Worm (Caenorhabditis elegans) whole organism, L1 larva: ENCODE results near the gene coa-7.

Source experiments
- C16A3.4 ChIP-seq: fragments of 150-350 bp; optimal IDR thresholded peaks from 2 replicates; lab custom pipeline; 2014; ENCODE audit warnings: missing biosample characterization, missing genetic modification characterization
- C34B4.2 ChIP-seq: sonication (generic microtip); optimal IDR thresholded peaks from 2 replicates; lab custom pipeline; 2017; ENCODE audit warnings: mild to moderate bottlenecking, missing genetic modification characterization, missing compliant biosample characterization
- F16B12.6 ChIP-seq: fragments of 150-350 bp; optimal IDR thresholded peaks from 2 replicates; lab custom pipeline; 2014; ENCODE audit warnings: missing biosample characterization, missing genetic modification characterization
- Y116A8C.19 ChIP-seq: sonication (generic microtip); optimal IDR thresholded peaks from 2 replicates; lab custom pipeline; 2016; ENCODE audit warnings: missing compliant biosample characterization, missing genetic modification characterization, borderline replicate concordance
- aha-1 ChIP-seq: fragments of 150-350 bp; optimal IDR thresholded peaks from 2 replicates; lab custom pipeline; 2014; ENCODE audit warnings: missing biosample characterization, missing genetic modification characterization
- alr-1 ChIP-seq: fragments of 200-800 bp; sonication (Bioruptor generic); optimal IDR thresholded peaks from 2 replicates; lab custom pipeline; 2018; ENCODE audit warnings: borderline replicate concordance, mild to moderate bottlenecking, missing genetic modification characterization, missing compliant biosample characterization
- aly-2 ChIP-seq: fragments of 150-350 bp; optimal IDR thresholded peaks from 2 replicates; lab custom pipeline; 2014; ENCODE audit warnings: missing biosample characterization, missing genetic modification characterization
- ama-1 ChIP-seq: fragments of 150-350 bp; optimal IDR thresholded peaks from 2 replicates; lab custom pipeline; 2014
- ceh-63 ChIP-seq: fragments of 200-800 bp; sonication (Bioruptor generic); optimal IDR thresholded peaks from 2 replicates; lab custom pipeline; 2018; ENCODE audit warnings: mild to moderate bottlenecking, missing genetic modification characterization, missing compliant biosample characterization
- ceh-82 ChIP-seq, 3 experiments: fragments of 150-350 bp in 1 of 3; sonication (generic microtip) in 2 of 3; optimal IDR thresholded peaks; 2 replicates each; lab custom pipeline; 2014 to 2017; ENCODE audit warnings: missing biosample characterization in 3 of 3, missing genetic modification characterization in 3 of 3
- ceh-88 ChIP-seq: fragments of 200-800 bp; sonication (Bioruptor generic); IDR thresholded peaks from 2 replicates; pipeline ENCODE4 v1.3.6; 2022; ENCODE audit warnings: missing genetic modification characterization, missing compliant biosample characterization
- ces-1 ChIP-seq: fragments of 150-350 bp; optimal IDR thresholded peaks from 2 replicates; lab custom pipeline; 2014; ENCODE audit warnings: missing biosample characterization, missing genetic modification reagents, missing genetic modification characterization
- dpl-1 ChIP-seq, 3 experiments: fragments of 150-350 bp in 2 of 3; sonication (generic microtip) in 1 of 3; optimal IDR thresholded peaks; 2 replicates each; lab custom pipeline; 2014 to 2017; ENCODE audit warnings: missing biosample characterization in 3 of 3, missing genetic modification characterization in 3 of 3, missing genetic modification reagents in 3 of 3
- egl-13 ChIP-seq: sonication (generic microtip); optimal IDR thresholded peaks from 2 replicates; lab custom pipeline; 2016; ENCODE audit warnings: missing genotype, missing genetic modification reagents, missing genetic modification characterization, missing compliant biosample characterization
- elt-2 ChIP-seq: sonication (generic microtip); optimal IDR thresholded peaks from 2 replicates; lab custom pipeline; 2016; ENCODE audit warnings: missing genetic modification characterization, mild to moderate bottlenecking, inconsistent platforms, missing compliant biosample characterization, missing genetic modification reagents
- elt-3 ChIP-seq, 6 experiments: fragments of 150-350 bp in 1 of 6; sonication (generic microtip); optimal IDR thresholded peaks; 2 replicates each; lab custom pipeline; 2017 to 2018; ENCODE audit warnings: missing biosample characterization in 6 of 6, missing genetic modification characterization in 6 of 6, inconsistent platforms in 1 of 6
- ets-5 ChIP-seq: fragments of 200-800 bp; sonication (Bioruptor generic); IDR thresholded peaks from 2 replicates; pipeline ENCODE4 v1.3.6; 2022; ENCODE audit warnings: missing genetic modification characterization, missing compliant biosample characterization
- fkh-4 ChIP-seq: sonication (generic microtip); optimal IDR thresholded peaks from 2 replicates; lab custom pipeline; 2016; ENCODE audit warnings: missing compliant biosample characterization, missing genetic modification characterization, borderline replicate concordance
- fos-1 ChIP-seq: fragments of 150-350 bp; optimal IDR thresholded peaks from 2 replicates; lab custom pipeline; 2014; ENCODE audit warnings: missing biosample characterization, missing genetic modification characterization
- hlh-17 ChIP-seq: fragments of 200-800 bp; sonication (Bioruptor generic); optimal IDR thresholded peaks from 2 replicates; lab custom pipeline; 2018; ENCODE audit warnings: missing genetic modification characterization, mild to moderate bottlenecking, missing compliant biosample characterization, moderate library complexity, borderline replicate concordance
- hpl-2 ChIP-seq: fragments of 150-350 bp; optimal IDR thresholded peaks from 2 replicates; lab custom pipeline; 2014; ENCODE audit warnings: missing biosample characterization, missing genetic modification reagents, missing genetic modification characterization
- irx-1 ChIP-seq: sonication (generic microtip); optimal IDR thresholded peaks from 2 replicates; lab custom pipeline; 2016; ENCODE audit warnings: missing genetic modification characterization, missing compliant biosample characterization
- jun-1 ChIP-seq: fragments of 150-350 bp; optimal IDR thresholded peaks from 2 replicates; lab custom pipeline; 2014; ENCODE audit warnings: missing biosample characterization, missing genetic modification reagents, missing genetic modification characterization
- lin-35 ChIP-seq, 2 experiments: fragments of 150-350 bp; optimal IDR thresholded peaks; 2 replicates each; lab custom pipeline; 2014; ENCODE audit warnings: missing biosample characterization in 2 of 2, missing genetic modification characterization in 2 of 2, missing genetic modification reagents in 2 of 2
- lin-39 ChIP-seq: fragments of 150-350 bp; optimal IDR thresholded peaks from 2 replicates; lab custom pipeline; 2014; ENCODE audit warnings: missing biosample characterization, missing genetic modification reagents, missing genetic modification characterization
- lsy-2 ChIP-seq, 2 experiments: fragments of 150-350 bp; optimal IDR thresholded peaks; 2 replicates each; lab custom pipeline; 2014; ENCODE audit warnings: missing biosample characterization in 2 of 2, missing genetic modification characterization in 2 of 2
- mab-9 ChIP-seq: fragments of 200-800 bp; sonication (Bioruptor generic); IDR thresholded peaks from 2 replicates; pipeline ENCODE4 v1.3.6; 2022; ENCODE audit warnings: missing genetic modification reagents, missing genetic modification characterization, missing compliant biosample characterization
- mdl-1 ChIP-seq, 2 experiments: fragments of 150-350 bp; optimal IDR thresholded peaks; 2 replicates each; lab custom pipeline; 2014 to 2017; ENCODE audit warnings: missing biosample characterization in 2 of 2, missing genetic modification characterization in 2 of 2, inconsistent platforms in 1 of 2
- mef-2 ChIP-seq: fragments of 150-350 bp; optimal IDR thresholded peaks from 2 replicates; lab custom pipeline; 2014; ENCODE audit warnings: missing biosample characterization, missing genetic modification characterization
- mep-1 ChIP-seq: fragments of 150-350 bp; optimal IDR thresholded peaks from 2 replicates; lab custom pipeline; 2014; ENCODE audit warnings: missing biosample characterization, missing genetic modification characterization
- nhr-11 ChIP-seq: fragments of 150-350 bp; optimal IDR thresholded peaks from 2 replicates; lab custom pipeline; 2014; ENCODE audit warnings: missing biosample characterization, missing genetic modification characterization
- nhr-12 ChIP-seq: sonication (generic microtip); optimal IDR thresholded peaks from 2 replicates; lab custom pipeline; 2017; ENCODE audit warnings: missing biosample characterization, missing genetic modification characterization
- nhr-19 ChIP-seq: fragments of 200-800 bp; sonication (Bioruptor generic); conservative IDR thresholded peaks from 2 replicates; pipeline ENCODE4 v1.3.6; 2022; ENCODE audit warnings: missing genetic modification characterization, missing compliant biosample characterization
- nhr-20 ChIP-seq: sonication (generic microtip); optimal IDR thresholded peaks from 2 replicates; lab custom pipeline; 2016; ENCODE audit warnings: mild to moderate bottlenecking, missing genetic modification characterization, missing compliant biosample characterization
- nhr-47 ChIP-seq: sonication (generic microtip); optimal IDR thresholded peaks from 2 replicates; lab custom pipeline; 2016; ENCODE audit warnings: mild to moderate bottlenecking, missing genetic modification characterization, moderate library complexity, missing compliant biosample characterization
- nhr-71 ChIP-seq: sonication (generic microtip); optimal IDR thresholded peaks from 2 replicates; lab custom pipeline; 2016; ENCODE audit warnings: mild to moderate bottlenecking, missing genetic modification characterization, moderate library complexity, missing compliant biosample characterization
- nhr-76 ChIP-seq: sonication (generic microtip); optimal IDR thresholded peaks from 2 replicates; lab custom pipeline; 2017; ENCODE audit warnings: missing biosample characterization, missing genetic modification characterization
- nhr-77 ChIP-seq: fragments of 150-350 bp; optimal IDR thresholded peaks from 2 replicates; lab custom pipeline; 2014; ENCODE audit warnings: missing biosample characterization, missing genetic modification characterization
- nhr-85 ChIP-seq: sonication (generic microtip); peaks from one replicate; lab custom pipeline; 2016; ENCODE audit warnings: missing genetic modification characterization, inconsistent platforms, missing compliant biosample characterization
- pag-3 ChIP-seq: sonication (generic microtip); optimal IDR thresholded peaks from 2 replicates; lab custom pipeline; 2017; ENCODE audit warnings: missing genetic modification characterization, mild to moderate bottlenecking, missing compliant biosample characterization, antibody characterized with exemption, borderline replicate concordance; ENCODE audit not compliant: insufficient read depth
- pax-3 ChIP-seq: fragments of 200-800 bp; sonication (Bioruptor generic); optimal IDR thresholded peaks from 2 replicates; lab custom pipeline; 2018; ENCODE audit warnings: mild to moderate bottlenecking, missing genetic modification characterization, moderate library complexity, missing compliant biosample characterization
- pqm-1 ChIP-seq: sonication (generic microtip); optimal IDR thresholded peaks from 3 replicates; lab custom pipeline; 2017; ENCODE audit warnings: missing biosample characterization, missing genetic modification characterization
- rnt-1 ChIP-seq: sonication (generic microtip); optimal IDR thresholded peaks from 2 replicates; lab custom pipeline; 2016; ENCODE audit warnings: mild to moderate bottlenecking, missing genetic modification characterization, moderate library complexity, missing compliant biosample characterization
- skn-1 ChIP-seq: fragments of 150-350 bp; optimal IDR thresholded peaks from 2 replicates; lab custom pipeline; 2014; ENCODE audit warnings: missing biosample characterization, missing genetic modification characterization
- sox-4 ChIP-seq: sonication (generic microtip); optimal IDR thresholded peaks from 2 replicates; lab custom pipeline; 2016; ENCODE audit warnings: missing genetic modification characterization, missing compliant biosample characterization
- sup-37 ChIP-seq: fragments of 200-800 bp; sonication (Bioruptor generic); optimal IDR thresholded peaks from 2 replicates; lab custom pipeline; 2018; ENCODE audit warnings: mild to moderate bottlenecking, missing genetic modification characterization, missing compliant biosample characterization
- unc-86 ChIP-seq: sonication (generic microtip); optimal IDR thresholded peaks from 2 replicates; lab custom pipeline; 2016; ENCODE audit warnings: missing genetic modification characterization, missing compliant biosample characterization
- vab-15 ChIP-seq: sonication (generic microtip); optimal IDR thresholded peaks from 2 replicates; lab custom pipeline; 2017; ENCODE audit warnings: missing genotype, mild to moderate bottlenecking, missing genetic modification characterization, missing compliant biosample characterization
- xbp-1 ChIP-seq: sonication (generic microtip); optimal IDR thresholded peaks from 2 replicates; lab custom pipeline; 2016; ENCODE audit warnings: missing genetic modification characterization, missing compliant biosample characterization
- zag-1 ChIP-seq: fragments of 150-350 bp; optimal IDR thresholded peaks from 2 replicates; lab custom pipeline; 2014; ENCODE audit warnings: missing biosample characterization, missing genetic modification characterization
- zip-4 ChIP-seq: fragments of 200-800 bp; sonication (Bioruptor generic); optimal IDR thresholded peaks from 2 replicates; lab custom pipeline; 2018; ENCODE audit warnings: mild to moderate bottlenecking, missing genetic modification characterization, moderate library complexity, missing compliant biosample characterization
- ztf-11 ChIP-seq, 2 experiments: sonication (generic microtip); optimal IDR thresholded peaks; 2 replicates each; lab custom pipeline; 2016 to 2017; ENCODE audit warnings: missing genetic modification characterization in 2 of 2, missing biosample characterization in 1 of 2, missing compliant biosample characterization in 1 of 2
- ztf-4 ChIP-seq: fragments of 150-350 bp; optimal IDR thresholded peaks from 2 replicates; lab custom pipeline; 2014; ENCODE audit warnings: missing biosample characterization, missing genetic modification characterization

Gene coa-7

DNA sequence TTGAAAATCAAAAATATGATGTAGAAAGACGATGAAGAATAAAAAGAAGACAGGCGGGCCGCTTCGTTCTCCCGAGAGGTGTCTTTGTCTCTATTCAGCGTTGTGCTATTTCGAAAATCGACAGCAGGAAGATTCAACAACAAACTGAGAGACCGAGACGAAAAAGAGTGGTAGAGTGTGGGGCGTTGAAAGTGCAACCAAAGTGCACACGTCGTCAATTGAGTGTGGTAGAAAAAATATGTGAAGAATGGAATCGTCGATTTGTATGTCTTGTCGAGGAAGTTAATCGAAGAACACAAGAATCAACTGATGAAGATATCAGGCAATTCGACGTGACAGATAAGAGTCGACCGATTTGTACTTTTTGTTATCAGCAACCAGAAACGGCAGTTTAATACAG is 31.8 kb downstream of the coa-7 start (continued):
- TF ChIP-seq ets-5: no peak
- peak; percentile 68 for TF ChIP-seq mep-1 (tag; lab: Kevin White, UChicago)
- no peak for TF ChIP-seq vab-15 (tag; lab: Kevin White, UChicago)
- TF ChIP-seq mef-2 (tag; lab: Kevin White, UChicago): no peak
- TF ChIP-seq elt-3 (tag; optimal IDR thresholded peaks at IDR 0.05; lab: Kevin White, UChicago): peak in 5 of 6 experiments; percentile 16 to 63 (median 55)
- TF ChIP-seq nhr-12: no peak
- TF ChIP-seq pax-3: no peak
- no peak for TF ChIP-seq aha-1 (tag; lab: Kevin White, UChicago)
- TF ChIP-seq unc-86: no peak
- TF ChIP-seq aly-2 (tag; lab: Kevin White, UChicago): peak; percentile 52
- peak; percentile 87 for TF ChIP-seq nhr-85 (tag; lab: Kevin White, UChicago)
- no peak for TF ChIP-seq C16A3.4
- no peak for TF ChIP-seq lin-39 (tag; lab: Kevin White, UChicago)
- no peak for TF ChIP-seq nhr-47 (tag; lab: Kevin White, UChicago)
- TF ChIP-seq zag-1: no peak
- TF ChIP-seq fos-1: no peak
- no peak for TF ChIP-seq F16B12.6 (tag; lab: Kevin White, UChicago)
- TF ChIP-seq lin-35 (GFP tag; optimal IDR thresholded peaks at IDR 0.05; lab: Kevin White, UChicago): peak; percentile 17 to 65
- TF ChIP-seq Y116A8C.19 (tag; lab: Kevin White, UChicago): no peak
- no peak for TF ChIP-seq ceh-63
- no peak for TF ChIP-seq hpl-2
- TF ChIP-seq sup-37 (GFP tag; lab: Kevin White, UChicago): no peak
- peak; percentile 18 to 39 for TF ChIP-seq lsy-2 (tag; optimal IDR thresholded peaks at IDR 0.05; lab: Kevin White, UChicago)
- TF ChIP-seq irx-1: no peak
- peak; percentile 62 for TF ChIP-seq nhr-76 (tag; lab: Kevin White, UChicago)
- peak; percentile 11 for TF ChIP-seq xbp-1 (tag; lab: Kevin White, UChicago)
- no peak for TF ChIP-seq mab-9 (GFP tag; lab: Robert Waterston, UW)
- no peak for TF ChIP-seq ztf-11 (tag; optimal IDR thresholded peaks at IDR 0.05; lab: Kevin White, UChicago)
- TF ChIP-seq ceh-88 (GFP tag; lab: Robert Waterston, UW): no peak
- no peak for TF ChIP-seq hlh-17 (GFP tag; lab: Kevin White, UChicago)
- TF ChIP-seq nhr-71 (tag; lab: Kevin White, UChicago): peak; percentile 64
- TF ChIP-seq nhr-77 (tag; lab: Kevin White, UChicago): peak; percentile 33
- TF ChIP-seq mdl-1 (tag; optimal IDR thresholded peaks at IDR 0.05; lab: Kevin White, UChicago): peak in 1 of 2 experiments; percentile 47
- TF ChIP-seq alr-1 (tag; lab: Kevin White, UChicago): no peak
- TF ChIP-seq ama-1 (lab: Kevin White, UChicago): no peak
- no peak for TF ChIP-seq zip-4 (GFP tag; lab: Kevin White, UChicago)
- TF ChIP-seq egl-13 (tag; lab: Kevin White, UChicago): no peak
- TF ChIP-seq fkh-4: no peak
- no peak for TF ChIP-seq ces-1
- no peak for TF ChIP-seq C34B4.2 (tag; lab: Kevin White, UChicago)
- TF ChIP-seq skn-1 (tag; lab: Kevin White, UChicago): no peak
- TF ChIP-seq elt-2 (tag; lab: Kevin White, UChicago): peak; percentile 77
- TF ChIP-seq jun-1 (tag; lab: Kevin White, UChicago): peak; percentile 19
- peak in 1 of 3 experiments; percentile 32 for TF ChIP-seq ceh-82 (tag; optimal IDR thresholded peaks at IDR 0.05; lab: Kevin White, UChicago)
- no peak for TF ChIP-seq ztf-4 (tag; lab: Kevin White, UChicago)
- no peak for TF ChIP-seq nhr-19 (GFP tag; lab: Robert Waterston, UW)
- no peak for TF ChIP-seq sox-4 (tag; lab: Kevin White, UChicago)
- no peak for TF ChIP-seq pag-3 (tag; lab: Kevin White, UChicago)
- TF ChIP-seq pqm-1 (tag; lab: Kevin White, UChicago): no peak
- TF ChIP-seq nhr-11 (tag; lab: Kevin White, UChicago): no peak
- TF ChIP-seq dpl-1 (GFP tag; optimal IDR thresholded peaks at IDR 0.05; lab: Kevin White, UChicago): no peak
- TF ChIP-seq nhr-20: peak; percentile 63
- TF ChIP-seq rnt-1 (tag; lab: Kevin White, UChicago): peak; percentile 7
